Fruit fly (Drosophila melanogaster) whole organism, embryonic: ENCODE results near the gene Tom40.
A peak's percentile ranks its signal among the peaks of the same experiment; 100 is the strongest.

ENCODE experiments used
- ATbp ChIP-seq: fragments of 200-800 bp; sonication (Bioruptor generic); optimal IDR thresholded peaks from 2 replicates; lab custom pipeline; 2017; ENCODE audit warnings: missing biosample characterization, mild to moderate bottlenecking, missing genetic modification characterization, missing genetic modification reagents
- Abd-B ChIP-seq: fragments of 200-800 bp; sonication (Bioruptor generic); optimal IDR thresholded peaks from 2 replicates; lab custom pipeline; 2018; ENCODE audit warnings: missing biosample characterization, mild to moderate bottlenecking, missing genetic modification characterization, moderate library complexity
- CG10274 ChIP-seq: fragments of 200-800 bp; sonication (Bioruptor generic); optimal IDR thresholded peaks from 3 replicates; lab custom pipeline; 2017; ENCODE audit warnings: missing biosample characterization, mild to moderate bottlenecking, missing genetic modification characterization
- CG11504 ChIP-seq: fragments of 200-800 bp; sonication (Bioruptor generic); optimal IDR thresholded peaks from 3 replicates; lab custom pipeline; 2019; ENCODE audit warnings: missing biosample characterization, mild to moderate bottlenecking, missing genetic modification characterization, moderate library complexity
- CG11696 ChIP-seq: fragments of 200-800 bp; sonication (Bioruptor generic); IDR thresholded peaks from 2 replicates; pipeline ENCODE4 v1.3.6; 2022; ENCODE audit warnings: missing biosample characterization, missing genetic modification characterization
- CG12391 ChIP-seq: fragments of 200-800 bp; sonication (Bioruptor generic); optimal IDR thresholded peaks from 3 replicates; lab custom pipeline; 2018; ENCODE audit warnings: missing biosample characterization, mild to moderate bottlenecking, missing genetic modification characterization, moderate library complexity
- CG12744 ChIP-seq: fragments of 200-800 bp; sonication (Bioruptor generic); optimal IDR thresholded peaks from 2 replicates; lab custom pipeline; 2016; ENCODE audit warnings: missing biosample characterization, missing genetic modification characterization
- CG13894 ChIP-seq: fragments of 200-800 bp; sonication (Bioruptor generic); optimal IDR thresholded peaks from 3 replicates; lab custom pipeline; 2018; ENCODE audit warnings: missing biosample characterization, mild to moderate bottlenecking, missing genetic modification characterization, moderate library complexity
- CG15073 ChIP-seq: fragments of 200-800 bp; sonication (Bioruptor generic); optimal IDR thresholded peaks from 2 replicates; lab custom pipeline; 2016; ENCODE audit warnings: missing biosample characterization, missing genetic modification characterization
- CG2875 ChIP-seq: fragments of 200-800 bp; sonication (Bioruptor generic); optimal IDR thresholded peaks from 2 replicates; lab custom pipeline; 2017; ENCODE audit warnings: missing biosample characterization, mild to moderate bottlenecking, missing genetic modification characterization, missing genetic modification reagents
- CG30403 ChIP-seq: fragments of 200-800 bp; sonication (Bioruptor generic); optimal IDR thresholded peaks from 3 replicates; lab custom pipeline; 2016; ENCODE audit warnings: missing biosample characterization, missing genetic modification characterization
- CG32767 ChIP-seq: fragments of 200-800 bp; sonication (Bioruptor generic); IDR thresholded peaks from 2 replicates; pipeline ENCODE4 v1.3.6; 2022; ENCODE audit warnings: missing biosample characterization, missing genetic modification characterization
- CG4424 ChIP-seq: fragments of 200-800 bp; sonication (Bioruptor generic); optimal IDR thresholded peaks from 3 replicates; lab custom pipeline; 2016; ENCODE audit warnings: missing biosample characterization, missing genetic modification characterization
- CG6813 ChIP-seq: fragments of 200-800 bp; sonication (Bioruptor generic); optimal IDR thresholded peaks from 2 replicates; lab custom pipeline; 2017; ENCODE audit warnings: missing biosample characterization, missing genetic modification characterization, mild to moderate bottlenecking, moderate library complexity, missing genetic modification reagents
- CG7372 ChIP-seq: fragments of 200-800 bp; sonication (Bioruptor generic); IDR thresholded peaks from 2 replicates; pipeline ENCODE4 v1.3.6; 2022; ENCODE audit warnings: missing biosample characterization, missing genetic modification characterization
- CG7987 ChIP-seq: fragments of 200-800 bp; sonication (Bioruptor generic); optimal IDR thresholded peaks from 2 replicates; lab custom pipeline; 2018; ENCODE audit warnings: missing biosample characterization, mild to moderate bottlenecking, missing genetic modification characterization, moderate library complexity
- CG8924 ChIP-seq: fragments of 200-800 bp; optimal IDR thresholded peaks from 3 replicates; lab custom pipeline; 2019; ENCODE audit warnings: missing biosample characterization, mild to moderate bottlenecking, missing genetic modification characterization, moderate library complexity
- CG8944 ChIP-seq: fragments of 200-800 bp; sonication (Bioruptor generic); optimal IDR thresholded peaks from 3 replicates; lab custom pipeline; 2016; ENCODE audit warnings: missing biosample characterization, missing genetic modification characterization
- Camta ChIP-seq: fragments of 200-800 bp; sonication (Bioruptor generic); optimal IDR thresholded peaks from 2 replicates; lab custom pipeline; 2016; ENCODE audit warnings: missing biosample characterization, missing genetic modification characterization
- Drgx ChIP-seq: fragments of 200-800 bp; sonication (Bioruptor generic); IDR thresholded peaks from 2 replicates; pipeline ENCODE4 v1.3.6; 2022; ENCODE audit warnings: missing biosample characterization, missing genetic modification characterization
- ERR ChIP-seq: fragments of 200-800 bp; sonication (Bioruptor generic); optimal IDR thresholded peaks from 2 replicates; lab custom pipeline; 2016; ENCODE audit warnings: missing biosample characterization, missing genetic modification characterization
- HHEX ChIP-seq: fragments of 200-800 bp; sonication (Bioruptor generic); optimal IDR thresholded peaks from 3 replicates; lab custom pipeline; 2017; ENCODE audit warnings: missing biosample characterization, mild to moderate bottlenecking, missing genetic modification characterization, missing genetic modification reagents
- Hey ChIP-seq: fragments of 200-800 bp; sonication (Bioruptor generic); optimal IDR thresholded peaks from 3 replicates; lab custom pipeline; 2018; ENCODE audit warnings: missing biosample characterization, mild to moderate bottlenecking, missing genetic modification characterization
- Hr39 ChIP-seq: fragments of >200 bp; optimal IDR thresholded peaks from 2 replicates; lab custom pipeline; 2017
- Mad ChIP-seq: fragments of 200-800 bp; sonication (Bioruptor generic); optimal IDR thresholded peaks from 2 replicates; lab custom pipeline; 2016; ENCODE audit warnings: missing biosample characterization, missing genetic modification characterization
- Max ChIP-seq: fragments of 200-800 bp; sonication (Bioruptor generic); optimal IDR thresholded peaks from 2 replicates; lab custom pipeline; 2016; ENCODE audit warnings: missing biosample characterization, mild to moderate bottlenecking, missing genetic modification characterization
- Optix ChIP-seq: fragments of 200-800 bp; sonication (Bioruptor generic); IDR thresholded peaks from 3 replicates; pipeline ENCODE4 v1.3.6; 2022; ENCODE audit warnings: missing biosample characterization, missing genetic modification characterization
- Six4 ChIP-seq: fragments of 200-800 bp; sonication (Bioruptor generic); optimal IDR thresholded peaks from 2 replicates; lab custom pipeline; 2016; ENCODE audit warnings: missing biosample characterization, missing genetic modification characterization
- Sox100B ChIP-seq: fragments of 200-800 bp; sonication (Bioruptor generic); optimal IDR thresholded peaks from 3 replicates; lab custom pipeline; 2018; ENCODE audit warnings: missing biosample characterization, mild to moderate bottlenecking, missing genetic modification characterization
- Xbp1 ChIP-seq: fragments of 200-800 bp; sonication (Bioruptor generic); optimal IDR thresholded peaks from 3 replicates; lab custom pipeline; 2016; ENCODE audit warnings: missing biosample characterization, mild to moderate bottlenecking, missing genetic modification characterization
- croc ChIP-seq: fragments of 200-800 bp; sonication (Bioruptor generic); conservative IDR thresholded peaks from 3 replicates; pipeline ENCODE4 v1.3.6; 2022; ENCODE audit warnings: missing biosample characterization, missing genetic modification characterization
- danr ChIP-seq: fragments of 200-800 bp; sonication (Bioruptor generic); IDR thresholded peaks from 2 replicates; pipeline ENCODE4 v1.3.6; 2022; ENCODE audit warnings: missing biosample characterization, missing genetic modification characterization
- dpn ChIP-seq, 2 experiments: fragments of 200-800 bp; sonication (Bioruptor generic); optimal IDR thresholded peaks; 3 replicates each; lab custom pipeline; 2016; ENCODE audit warnings: missing biosample characterization in 2 of 2, missing genetic modification characterization in 2 of 2
- eve ChIP-seq, 2 experiments: fragments of >200 bp; optimal IDR thresholded peaks; 2 replicates each; lab custom pipeline; 2017; ENCODE audit warnings: missing biosample characterization in 2 of 2, missing genetic modification characterization in 2 of 2
- fd64A ChIP-seq: fragments of 200-800 bp; sonication (Bioruptor generic); optimal IDR thresholded peaks from 3 replicates; lab custom pipeline; 2018; ENCODE audit warnings: missing biosample characterization, mild to moderate bottlenecking, missing genetic modification characterization
- gfzf ChIP-seq: fragments of 200-800 bp; sonication (Bioruptor generic); optimal IDR thresholded peaks from 2 replicates; lab custom pipeline; 2016; ENCODE audit warnings: missing biosample characterization, mild to moderate bottlenecking, missing genetic modification characterization, moderate library complexity
- her ChIP-seq: fragments of 200-800 bp; sonication (Bioruptor generic); optimal IDR thresholded peaks from 2 replicates; lab custom pipeline; 2016; ENCODE audit warnings: missing biosample characterization, missing genetic modification characterization
- jumu ChIP-seq: fragments of 200-800 bp; sonication (Bioruptor generic); optimal IDR thresholded peaks from 3 replicates; lab custom pipeline; 2016; ENCODE audit warnings: missing biosample characterization, missing genetic modification characterization
- lola ChIP-seq, 3 experiments: fragments of >200 bp in 2 of 3; fragments of 200-800 bp in 1 of 3; sonication (Bioruptor generic) in 1 of 3; optimal IDR thresholded peaks; 2 replicates each; lab custom pipeline; 2017 to 2019; ENCODE audit warnings: missing biosample characterization in 3 of 3, missing genetic modification characterization in 3 of 3, mild to moderate bottlenecking in 1 of 3, moderate library complexity in 1 of 3
- pb ChIP-seq: fragments of 200-800 bp; sonication (Bioruptor generic); optimal IDR thresholded peaks from 3 replicates; lab custom pipeline; 2016; ENCODE audit warnings: missing biosample characterization, missing genetic modification characterization
- pfk ChIP-seq: fragments of 200-800 bp; sonication (Bioruptor generic); optimal IDR thresholded peaks from 2 replicates; lab custom pipeline; 2018; ENCODE audit warnings: missing biosample characterization, mild to moderate bottlenecking, missing genetic modification characterization, moderate library complexity
- seq ChIP-seq: fragments of 200-800 bp; sonication (Bioruptor generic); IDR thresholded peaks from 2 replicates; pipeline ENCODE4 v1.3.6; 2022; ENCODE audit warnings: missing biosample characterization, missing genetic modification characterization
- z ChIP-seq: fragments of 200-800 bp; sonication (Bioruptor generic); IDR thresholded peaks from 3 replicates; pipeline ENCODE4 v1.3.6; 2022; ENCODE audit warnings: missing biosample characterization, missing genetic modification characterization
- zf30C ChIP-seq: fragments of 200-800 bp; sonication (Bioruptor generic); optimal IDR thresholded peaks from 3 replicates; lab custom pipeline; 2018; ENCODE audit warnings: missing biosample characterization, mild to moderate bottlenecking, missing genetic modification characterization

Gene Tom40

DNA sequence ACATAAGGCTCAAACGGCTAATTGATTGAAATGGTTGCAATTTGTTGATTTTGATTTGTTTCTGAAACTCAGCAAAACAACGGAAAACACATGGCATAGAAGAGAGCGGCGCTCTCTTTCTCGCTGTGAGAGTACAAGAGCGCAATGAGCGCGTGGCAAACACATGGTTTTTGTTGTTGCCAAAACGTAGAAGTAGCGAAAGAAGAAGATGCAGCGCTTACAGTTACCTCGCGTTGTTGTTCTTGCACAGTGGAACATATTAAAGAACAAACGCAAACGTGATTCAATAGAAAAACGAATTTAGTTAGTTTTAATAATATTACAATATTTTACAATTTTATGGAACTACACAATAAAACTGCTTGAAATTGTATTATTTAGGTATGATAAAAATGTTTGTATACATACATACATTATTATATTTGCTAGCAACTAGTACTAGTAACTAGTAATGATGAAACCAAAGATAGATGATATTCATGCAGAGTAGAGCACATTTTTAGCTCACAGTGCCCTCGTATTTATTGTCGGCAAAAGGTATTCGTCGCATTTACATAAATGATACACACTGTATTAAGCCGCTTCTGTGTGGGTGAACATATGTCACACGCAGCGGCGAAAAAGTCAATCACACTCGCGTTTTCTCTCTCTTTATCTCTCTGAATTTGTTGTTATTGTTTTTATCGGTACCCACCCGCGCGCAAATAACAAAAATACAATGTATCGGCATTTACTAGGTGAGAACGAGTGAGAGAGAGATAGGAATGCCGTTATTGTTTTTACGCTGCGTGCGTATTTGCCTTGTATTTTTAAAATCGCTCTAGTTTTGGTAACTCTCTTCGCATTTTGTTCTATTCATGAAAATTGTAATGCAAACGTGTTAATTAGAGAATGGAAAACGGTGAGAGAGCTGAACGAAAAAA, 31.3 kb upstream of the Tom40 start (continued):
- peak in 1 of 3 experiments; percentile 94 for TF ChIP-seq lola (GFP tag; optimal IDR thresholded peaks at IDR 0.05; lab: Kevin White, UChicago)
- no peak for TF ChIP-seq pfk (GFP tag; lab: Kevin White, UChicago)
- peak; percentile 83 for TF ChIP-seq CG7987 (GFP tag; lab: Kevin White, UChicago)
- TF ChIP-seq Mad (GFP tag; lab: Kevin White, UChicago): peak; percentile 78
- TF ChIP-seq z (GFP tag; lab: Robert Waterston, UW): 0 out of 3 replicates have a peak, but pooled peaks have one; percentile 28

DNA sequence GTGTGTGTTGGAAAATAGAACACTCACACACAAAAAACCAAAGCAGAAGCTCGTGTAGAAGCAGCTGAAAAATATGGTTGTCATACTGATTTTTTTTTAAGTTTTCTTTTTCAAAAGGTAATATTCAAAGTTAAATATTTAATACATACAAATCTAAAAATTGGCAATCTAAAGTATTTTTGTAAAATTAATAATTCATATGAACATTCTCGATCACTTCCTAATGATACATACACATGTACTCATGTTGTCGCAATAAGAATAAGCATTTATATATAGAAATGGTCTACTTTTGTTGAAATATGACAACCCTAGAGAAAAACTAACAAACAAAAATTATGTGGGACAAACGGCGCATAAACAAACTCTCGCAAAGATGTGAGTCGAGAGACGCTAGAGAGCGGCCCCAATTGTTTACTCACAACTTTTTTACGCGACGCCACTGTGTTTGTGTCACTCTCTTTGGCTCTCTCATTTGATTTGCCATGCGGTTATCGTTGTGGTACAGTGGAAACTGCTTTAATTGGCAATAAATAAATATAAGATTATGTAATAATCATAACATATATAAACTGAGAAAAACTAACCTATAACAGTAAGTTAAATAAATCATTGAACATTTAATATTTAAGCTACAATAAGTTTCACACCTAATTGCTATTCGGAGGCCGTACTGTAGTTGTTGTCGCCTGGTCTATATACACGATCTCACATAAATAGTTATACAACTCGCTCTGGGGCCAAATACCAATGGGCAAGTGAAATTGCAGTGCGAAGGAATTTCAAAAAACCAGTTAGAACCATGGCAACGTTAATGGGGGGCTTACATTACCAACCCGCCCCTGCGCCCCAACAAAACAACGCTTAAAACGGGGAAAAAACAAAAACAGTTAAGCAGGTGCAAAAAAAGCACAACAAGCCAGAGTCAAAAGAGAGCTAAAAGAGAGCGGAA, 30.0 kb upstream of the Tom40 start:
- TF ChIP-seq CG30403 (GFP tag; lab: Kevin White, UChicago) (peak; percentile 97), Abd-B (peak; percentile 97), seq (GFP tag; lab: Robert Waterston, UW) (peak; percentile 98), CG4424 (GFP tag; lab: Kevin White, UChicago) (peak; percentile 95), danr (peak; percentile 96), Xbp1 (GFP tag; lab: Kevin White, UChicago) (peak; percentile 96), Sox100B (peak; percentile 96), Six4 (GFP tag; lab: Kevin White, UChicago) (peak; percentile 97), Hr39 (lab: Kevin White, UChicago) (no peak), Camta (GFP tag; lab: Kevin White, UChicago) (no peak), CG6813 (GFP tag; lab: Kevin White, UChicago) (peak; percentile 97), CG8944 (GFP tag; lab: Kevin White, UChicago) (peak; percentile 35), Optix (peak; percentile 95), CG12744 (GFP tag; lab: Kevin White, UChicago) (peak; percentile 76), CG11504 (tag; lab: Kevin White, UChicago) (peak; percentile 97), CG10274 (GFP tag; lab: Kevin White, UChicago) (peak; percentile 85), fd64A (GFP tag; lab: Kevin White, UChicago) (peak; percentile 95), Hey (tag; lab: Kevin White, UChicago) (peak; percentile 87), CG13894 (tag; lab: Kevin White, UChicago) (peak; percentile 99), eve (GFP tag; optimal IDR thresholded peaks at IDR 0.05; lab: Kevin White, UChicago) (peak in 1 of 2 experiments; percentile 98), zf30C (GFP tag; lab: Kevin White, UChicago) (peak; percentile 56), jumu (GFP tag; lab: Kevin White, UChicago) (peak; percentile 74), CG11696 (GFP tag; lab: Robert Waterston, UW) (peak; percentile 94), CG8924 (peak; percentile 99), CG15073 (peak; percentile 90), CG12391 (tag; lab: Kevin White, UChicago) (peak; percentile 98), CG7372 (peak; percentile 99), dpn (GFP tag; optimal IDR thresholded peaks at IDR 0.05; lab: Kevin White, UChicago) (peak; percentile 40 to 98), CG32767 (GFP tag; lab: Robert Waterston, UW) (peak; percentile 96), gfzf (GFP tag; lab: Kevin White, UChicago) (no peak), Mad (GFP tag; lab: Kevin White, UChicago) (peak; percentile 90), ATbp (peak; percentile 97), Drgx (GFP tag; lab: Robert Waterston, UW) (peak; percentile 99), croc (GFP tag; lab: Robert Waterston, UW) (peak; percentile 96), HHEX (GFP tag; lab: Kevin White, UChicago) (peak; percentile 98), Max (GFP tag; lab: Kevin White, UChicago) (peak; percentile 80), pb (GFP tag; lab: Kevin White, UChicago) (peak; percentile 58), ERR (GFP tag; lab: Kevin White, UChicago) (peak; percentile 18), CG2875 (GFP tag; lab: Kevin White, UChicago) (peak; percentile 90), her (GFP tag; lab: Kevin White, UChicago) (no peak)
